Worm (Caenorhabditis elegans): Measurements from ENCODE around the gene F25B5.3.

ce11 chrIII:5942104-5942503 lies 6.6 kb upstream of the F25B5.3 start:
- TF ChIP-seq ztf-11 (tag; optimal IDR thresholded peaks at IDR 0.05) (no peak), lin-39 (tag; optimal IDR thresholded peaks at IDR 0.05) (no peak), nhr-28 (tag; optimal IDR thresholded peaks at IDR 0.05) (no peak), nhr-10 (tag; optimal IDR thresholded peaks at IDR 0.05) (no peak), nhr-102 (tag; optimal IDR thresholded peaks at IDR 0.05) (no peak), mxl-2 (GFP tag; conservative IDR thresholded peaks at IDR 0.05) (no peak), mep-1 (tag; optimal IDR thresholded peaks at IDR 0.05) (no peak), nhr-77 (tag; optimal IDR thresholded peaks at IDR 0.05) (no peak), nhr-25 (tag; optimal IDR thresholded peaks at IDR 0.05; ENCODE audit: borderline replicate concordance, insufficient read depth) (no peak)

Data from whole organism, L4 larva.